Worm (Caenorhabditis elegans) whole organism, mixed stage, embryonic: ENCODE measurements around the gene C24H11.5.
"Not testable (repeated sequence)": the region's sequence is repeated elsewhere in the genome, so short reads cannot be mapped to it uniquely, and the experiment has no call there.

Experiments used
- lin-13 ChIP-seq: fragments of 150-350 bp; optimal IDR thresholded peaks from 2 replicates; lab custom pipeline; 2014; ENCODE audit warnings: missing biosample characterization, missing genetic modification characterization
- nhr-28 ChIP-seq: fragments of 150-350 bp; optimal IDR thresholded peaks from 2 replicates; lab custom pipeline; 2014; ENCODE audit warnings: missing biosample characterization, missing genetic modification characterization

ce11 chrIII:11773581-11773980 lies 6.5 kb upstream of the C24H11.5 start, which contains the start of gene gbf-1:
- not testable (repeated sequence) for TF ChIP-seq nhr-28, lin-13 (tag; lab: Kevin White, UChicago)
